Fruit fly (Drosophila melanogaster) whole organism, embryonic: Measurements from ENCODE around the gene Syx5.
A peak's percentile ranks its signal among the peaks of the same experiment; 100 is the strongest.

Experiments
- ATbp ChIP-seq: fragments of 200-800 bp; sonication (Bioruptor generic); optimal IDR thresholded peaks from 2 replicates; lab custom pipeline; 2017; ENCODE audit warnings: missing biosample characterization, mild to moderate bottlenecking, missing genetic modification characterization, missing genetic modification reagents
- CG10565 ChIP-seq: fragments of 200-800 bp; sonication (Bioruptor generic); optimal IDR thresholded peaks from 3 replicates; lab custom pipeline; 2016; ENCODE audit warnings: missing biosample characterization, mild to moderate bottlenecking, missing genetic modification characterization
- CG11456 ChIP-seq: fragments of 200-800 bp; sonication (Bioruptor generic); IDR thresholded peaks from 3 replicates; pipeline ENCODE4 v1.3.6; 2022; ENCODE audit warnings: missing biosample characterization, missing genetic modification characterization
- CG12104 ChIP-seq: fragments of 200-800 bp; sonication (Bioruptor generic); optimal IDR thresholded peaks from 3 replicates; lab custom pipeline; 2016; ENCODE audit warnings: missing biosample characterization, missing genetic modification characterization
- CG13624 ChIP-seq: fragments of 200-800 bp; sonication (Bioruptor generic); optimal IDR thresholded peaks from 2 replicates; lab custom pipeline; 2016; ENCODE audit warnings: missing biosample characterization, missing genetic modification characterization
- CG15073 ChIP-seq: fragments of 200-800 bp; sonication (Bioruptor generic); optimal IDR thresholded peaks from 2 replicates; lab custom pipeline; 2016; ENCODE audit warnings: missing biosample characterization, missing genetic modification characterization
- CG16779 ChIP-seq: fragments of 200-800 bp; sonication (Bioruptor generic); IDR thresholded peaks from 2 replicates; pipeline ENCODE4 v1.3.6; 2022; ENCODE audit warnings: missing biosample characterization, missing genetic modification characterization
- CG17612 ChIP-seq: fragments of 200-800 bp; sonication (Bioruptor generic); IDR thresholded peaks from 2 replicates; pipeline ENCODE4 v1.3.6; 2022; ENCODE audit warnings: missing biosample characterization, missing genetic modification characterization
- CG18599 ChIP-seq: fragments of 200-800 bp; sonication (Bioruptor generic); optimal IDR thresholded peaks from 3 replicates; lab custom pipeline; 2017; ENCODE audit warnings: missing biosample characterization, missing genetic modification characterization, mild to moderate bottlenecking, moderate library complexity, missing genetic modification reagents
- CG18619 ChIP-seq: fragments of 200-800 bp; sonication (Bioruptor generic); optimal IDR thresholded peaks from 3 replicates; lab custom pipeline; 2017; ENCODE audit warnings: missing biosample characterization, mild to moderate bottlenecking, missing genetic modification characterization
- CG2116 ChIP-seq: fragments of 200-800 bp; sonication (Bioruptor generic); optimal IDR thresholded peaks from 3 replicates; lab custom pipeline; 2018; ENCODE audit warnings: missing biosample characterization, mild to moderate bottlenecking, missing genetic modification characterization
- CG2129 ChIP-seq: fragments of 200-800 bp; sonication (Bioruptor generic); IDR thresholded peaks from 2 replicates; pipeline ENCODE4 v1.3.6; 2022; ENCODE audit warnings: missing biosample characterization, missing genetic modification characterization; ENCODE audit not compliant: partially characterized antibody
- CG34224 ChIP-seq: fragments of 200-800 bp; sonication (Bioruptor generic); IDR thresholded peaks from 3 replicates; pipeline ENCODE4 v1.3.6; 2022; ENCODE audit warnings: missing biosample characterization, missing genetic modification characterization; ENCODE audit not compliant: partially characterized antibody
- CG4328 ChIP-seq: fragments of 200-800 bp; sonication (Bioruptor generic); optimal IDR thresholded peaks from 3 replicates; lab custom pipeline; 2017; ENCODE audit warnings: missing biosample characterization, missing genetic modification reagents, missing genetic modification characterization
- CG6175 ChIP-seq: fragments of 200-800 bp; sonication (Bioruptor generic); IDR thresholded peaks from 3 replicates; pipeline ENCODE4 v1.3.6; 2022; ENCODE audit warnings: missing biosample characterization, missing genetic modification characterization
- CG6654 ChIP-seq: fragments of 200-800 bp; sonication (Bioruptor generic); optimal IDR thresholded peaks from 2 replicates; lab custom pipeline; 2017; ENCODE audit warnings: missing biosample characterization, mild to moderate bottlenecking, missing genetic modification characterization
- CG6765 ChIP-seq: fragments of 200-800 bp; sonication (Bioruptor generic); optimal IDR thresholded peaks from 3 replicates; lab custom pipeline; 2017; ENCODE audit warnings: missing biosample characterization, mild to moderate bottlenecking, missing genetic modification characterization
- CG7357 ChIP-seq: fragments of 200-800 bp; sonication (Bioruptor generic); IDR thresholded peaks from 3 replicates; pipeline ENCODE4 v1.3.6; 2022; ENCODE audit warnings: missing biosample characterization, missing genetic modification characterization
- CG7745 ChIP-seq: fragments of 200-800 bp; sonication (Bioruptor generic); optimal IDR thresholded peaks from 2 replicates; lab custom pipeline; 2018; ENCODE audit warnings: missing biosample characterization, mild to moderate bottlenecking, missing genetic modification characterization, moderate library complexity
- CG8290 ChIP-seq, 3 experiments: fragments of 200-800 bp; sonication (Bioruptor generic); optimal IDR thresholded peaks; 2 replicates each; lab custom pipeline; 2016 to 2019; ENCODE audit warnings: missing biosample characterization in 3 of 3, missing genetic modification characterization in 3 of 3, mild to moderate bottlenecking in 2 of 3, moderate library complexity in 1 of 3
- CG8478 ChIP-seq: fragments of >200 bp; optimal IDR thresholded peaks from 2 replicates; lab custom pipeline; 2018
- CG9437 ChIP-seq: fragments of 200-800 bp; sonication (Bioruptor generic); optimal IDR thresholded peaks from 2 replicates; lab custom pipeline; 2018; ENCODE audit warnings: missing biosample characterization, mild to moderate bottlenecking, missing genetic modification characterization
- CG9727 ChIP-seq: fragments of 200-800 bp; sonication (Bioruptor generic); optimal IDR thresholded peaks from 3 replicates; lab custom pipeline; 2017; ENCODE audit warnings: missing biosample characterization, mild to moderate bottlenecking, missing genetic modification characterization
- CG9817 ChIP-seq: fragments of 200-800 bp; sonication (Bioruptor generic); optimal IDR thresholded peaks from 2 replicates; lab custom pipeline; 2018; ENCODE audit warnings: missing biosample characterization, mild to moderate bottlenecking, missing genetic modification characterization, moderate library complexity
- Camta ChIP-seq: fragments of 200-800 bp; sonication (Bioruptor generic); optimal IDR thresholded peaks from 2 replicates; lab custom pipeline; 2016; ENCODE audit warnings: missing biosample characterization, missing genetic modification characterization
- CoRest ChIP-seq: fragments of 200-800 bp; sonication (Bioruptor generic); optimal IDR thresholded peaks from 3 replicates; lab custom pipeline; 2018; ENCODE audit warnings: missing biosample characterization, mild to moderate bottlenecking, missing genetic modification characterization, moderate library complexity
- Ets97D ChIP-seq: fragments of 200-800 bp; sonication (Bioruptor generic); optimal IDR thresholded peaks from 3 replicates; lab custom pipeline; 2016; ENCODE audit warnings: missing biosample characterization, missing genetic modification characterization
- Mes4 ChIP-seq: fragments of 200-800 bp; sonication (Bioruptor generic); optimal IDR thresholded peaks from 2 replicates; lab custom pipeline; 2016; ENCODE audit warnings: missing biosample characterization, missing genetic modification characterization
- Optix ChIP-seq: fragments of 200-800 bp; sonication (Bioruptor generic); IDR thresholded peaks from 3 replicates; pipeline ENCODE4 v1.3.6; 2022; ENCODE audit warnings: missing biosample characterization, missing genetic modification characterization
- Ravus ChIP-seq: fragments of 200-800 bp; sonication (Bioruptor generic); IDR thresholded peaks from 2 replicates; pipeline ENCODE4 v1.3.6; 2022; ENCODE audit warnings: missing biosample characterization, missing genetic modification characterization
- Six4 ChIP-seq: fragments of 200-800 bp; sonication (Bioruptor generic); optimal IDR thresholded peaks from 2 replicates; lab custom pipeline; 2016; ENCODE audit warnings: missing biosample characterization, missing genetic modification characterization
- Vsx1 ChIP-seq: fragments of 200-800 bp; sonication (Bioruptor generic); optimal IDR thresholded peaks from 2 replicates; lab custom pipeline; 2017; ENCODE audit warnings: missing biosample characterization, mild to moderate bottlenecking, missing genetic modification characterization, missing genetic modification reagents
- Xrp1 ChIP-seq: fragments of 200-800 bp; sonication (Bioruptor generic); IDR thresholded peaks from 2 replicates; pipeline ENCODE4 v1.3.6; 2022; ENCODE audit warnings: missing biosample characterization, missing genetic modification characterization
- ac ChIP-seq: fragments of 200-800 bp; sonication (Bioruptor generic); optimal IDR thresholded peaks from 3 replicates; lab custom pipeline; 2017; ENCODE audit warnings: missing biosample characterization, mild to moderate bottlenecking, missing genetic modification characterization
- bbx ChIP-seq: fragments of 200-800 bp; sonication (Bioruptor generic); IDR thresholded peaks from 2 replicates; pipeline ENCODE4 v1.3.6; 2022; ENCODE audit warnings: missing biosample characterization, missing genetic modification characterization; ENCODE audit not compliant: partially characterized antibody
- corto ChIP-seq: fragments of 200-800 bp; sonication (Bioruptor generic); optimal IDR thresholded peaks from 2 replicates; lab custom pipeline; 2016; ENCODE audit warnings: missing biosample characterization, mild to moderate bottlenecking, missing genetic modification characterization, moderate library complexity
- dan ChIP-seq: fragments of 200-800 bp; sonication (Bioruptor generic); IDR thresholded peaks from 2 replicates; pipeline ENCODE4 v1.3.6; 2022; ENCODE audit warnings: missing biosample characterization, missing genetic modification characterization
- emc ChIP-seq: fragments of 200-800 bp; sonication (Bioruptor generic); optimal IDR thresholded peaks from 2 replicates; lab custom pipeline; 2016; ENCODE audit warnings: missing biosample characterization, missing genetic modification characterization
- gsb-n ChIP-seq: fragments of 200-800 bp; sonication (Bioruptor generic); optimal IDR thresholded peaks from 3 replicates; lab custom pipeline; 2018; ENCODE audit warnings: missing biosample characterization, mild to moderate bottlenecking, missing genetic modification characterization
- hth ChIP-seq: fragments of >200 bp; optimal IDR thresholded peaks from 2 replicates; lab custom pipeline; 2017; ENCODE audit warnings: inconsistent platforms
- insv ChIP-seq, 2 experiments: fragments of 200-800 bp; sonication (Bioruptor generic); optimal IDR thresholded peaks; 3 replicates each; lab custom pipeline; 2016 to 2018; ENCODE audit warnings: missing biosample characterization in 2 of 2, missing genetic modification characterization in 2 of 2
- lov ChIP-seq, 2 experiments: fragments of 200-800 bp in 1 of 2; fragments of >200 bp in 1 of 2; sonication (Bioruptor generic) in 1 of 2; IDR thresholded peaks in 1 of 2; optimal IDR thresholded peaks in 1 of 2; 2 replicates in 1 of 2; 3 replicates in 1 of 2; pipeline versions ENCODE4 v1.3.6 to Lab custom; 2017 to 2022; ENCODE audit warnings: missing biosample characterization in 1 of 2, missing genetic modification characterization in 1 of 2
- onecut ChIP-seq: fragments of 200-800 bp; sonication (Bioruptor generic); IDR thresholded peaks from 2 replicates; pipeline ENCODE4 v1.3.6; 2022; ENCODE audit warnings: missing biosample characterization, missing genetic modification characterization
- pfk ChIP-seq: fragments of 200-800 bp; sonication (Bioruptor generic); optimal IDR thresholded peaks from 2 replicates; lab custom pipeline; 2018; ENCODE audit warnings: missing biosample characterization, mild to moderate bottlenecking, missing genetic modification characterization, moderate library complexity
- pum ChIP-seq: fragments of 200-800 bp; sonication (Bioruptor generic); optimal IDR thresholded peaks from 2 replicates; lab custom pipeline; 2016; ENCODE audit warnings: missing biosample characterization, missing genetic modification characterization
- salm ChIP-seq: fragments of 200-800 bp; sonication (Bioruptor generic); optimal IDR thresholded peaks from 2 replicates; lab custom pipeline; 2018; ENCODE audit warnings: missing biosample characterization, mild to moderate bottlenecking, missing genetic modification characterization
- ttk ChIP-seq: fragments of 200-800 bp; sonication (Bioruptor generic); IDR thresholded peaks from 2 replicates; pipeline ENCODE4 v2.1.2; 2022; ENCODE audit warnings: missing biosample characterization, missing genetic modification characterization
- vfl ChIP-seq: fragments of 200-800 bp; sonication (Bioruptor generic); optimal IDR thresholded peaks from 2 replicates; lab custom pipeline; 2016; ENCODE audit warnings: missing biosample characterization, missing genetic modification characterization

Syx5 gene

dm6 chr2L:16284306-16285299 lies 22.5 kb upstream of the Syx5 start (continued):
- TF ChIP-seq CG7745 (tag; lab: Kevin White, UChicago) (no peak), dan (GFP tag; lab: Robert Waterston, UW) (no peak), CG10565 (GFP tag; lab: Kevin White, UChicago) (no peak), Six4 (no peak), corto (GFP tag; lab: Kevin White, UChicago) (peak; percentile 35), CG12104 (GFP tag; lab: Kevin White, UChicago) (peak; percentile 0), salm (tag; lab: Kevin White, UChicago) (no peak), emc (GFP tag; lab: Kevin White, UChicago) (no peak), CoRest (tag; lab: Kevin White, UChicago) (peak; percentile 46), lov (optimal IDR thresholded peaks at IDR 0.05; lab: Kevin White, UChicago) (no peak), lov (GFP tag; IDR thresholded peaks at IDR 0.05; lab: Robert Waterston, UW) (no peak), gsb-n (peak; percentile 19), CG4328 (peak; percentile 25), Ravus (no peak), ATbp (peak; percentile 52), pfk (GFP tag; lab: Kevin White, UChicago) (peak; percentile 99), CG6654 (GFP tag; lab: Kevin White, UChicago) (no peak), CG9727 (GFP tag; lab: Kevin White, UChicago) (peak; percentile 45), Mes4 (GFP tag; lab: Kevin White, UChicago) (no peak), vfl (GFP tag; lab: Kevin White, UChicago) (no peak), hth (lab: Kevin White, UChicago) (no peak), CG9437 (no peak), onecut (peak; percentile 42), CG11456 (GFP tag; lab: Robert Waterston, UW) (no peak), insv (GFP tag; optimal IDR thresholded peaks at IDR 0.05; lab: Kevin White, UChicago) (no peak), pum (no peak), CG34224 (GFP tag; lab: Robert Waterston, UW) (no peak), Xrp1 (GFP tag; lab: Robert Waterston, UW) (no peak), CG17612 (GFP tag; lab: Robert Waterston, UW) (no peak), Camta (peak; percentile 34), ac (peak; percentile 9), CG6765 (GFP tag; lab: Kevin White, UChicago) (peak; percentile 56), CG2116 (peak; percentile 20), ttk (GFP tag; lab: Robert Waterston, UW) (no peak), Ets97D (GFP tag; lab: Kevin White, UChicago) (peak; percentile 74), CG9817 (tag; lab: Kevin White, UChicago) (no peak), CG6175 (GFP tag; lab: Robert Waterston, UW) (no peak), CG8290 (GFP tag; optimal IDR thresholded peaks at IDR 0.05; lab: Kevin White, UChicago) (no peak), CG8290 (tag; optimal IDR thresholded peaks at IDR 0.05; lab: Kevin White, UChicago) (peak in 1 of 2 experiments; percentile 66), CG8478 (lab: Kevin White, UChicago) (peak; percentile 74), CG13624 (peak; percentile 76), CG16779 (GFP tag; lab: Robert Waterston, UW) (no peak), CG18599 (peak; percentile 77), CG15073 (peak; percentile 97), bbx (GFP tag; lab: Robert Waterston, UW) (no peak), Optix (GFP tag; lab: Robert Waterston, UW) (no peak), CG2129 (GFP tag; lab: Robert Waterston, UW) (no peak), CG18619 (GFP tag; lab: Kevin White, UChicago) (peak; percentile 23), CG7357 (GFP tag; lab: Robert Waterston, UW) (0 out of 3 replicates have a peak, but pooled peaks have one; percentile 16), Vsx1 (GFP tag; lab: Kevin White, UChicago) (peak; percentile 40)
